Worm (Caenorhabditis elegans): ENCODE results near the gene spop-1.
"Not testable (repeated sequence)": the region's sequence is repeated elsewhere in the genome, so short reads cannot be mapped to it uniquely, and the experiment has no call there.

spop-1 gene

DNA sequence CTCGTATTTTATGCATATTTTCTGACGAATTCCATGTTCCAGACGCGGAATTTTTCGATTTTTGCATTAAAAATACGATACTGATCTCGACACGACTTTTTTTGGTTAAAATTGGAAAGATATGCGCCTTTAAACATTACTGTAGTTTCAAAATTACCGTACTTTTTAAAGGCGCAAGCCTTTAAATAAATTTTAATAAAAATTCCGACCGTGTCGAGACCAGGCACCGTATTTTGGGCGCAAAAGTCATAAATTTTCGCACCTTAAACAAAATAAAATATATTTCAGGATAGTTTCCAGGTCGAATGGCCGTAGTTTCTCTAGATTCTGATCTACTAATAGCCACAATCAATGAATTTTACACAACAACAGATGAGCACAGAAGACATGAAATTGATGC lies 28.6 kb downstream of the spop-1 start, which contains the start of gene T16G12.6:
T16G12.6 (plus strand) TSS at position 301 of the 400 bp plus-strand sequence.
- no peak for TF ChIP-seq flt-1 (GFP tag; IDR thresholded peaks at IDR 0.05)
- no peak for TF ChIP-seq med-1 (GFP tag; optimal IDR thresholded peaks at IDR 0.05; ENCODE audit: insufficient read depth)
- no peak for TF ChIP-seq tab-1 (GFP tag; IDR thresholded peaks at IDR 0.05)
- TF ChIP-seq ztf-29 (GFP tag; IDR thresholded peaks at IDR 0.05) = no peak

DNA sequence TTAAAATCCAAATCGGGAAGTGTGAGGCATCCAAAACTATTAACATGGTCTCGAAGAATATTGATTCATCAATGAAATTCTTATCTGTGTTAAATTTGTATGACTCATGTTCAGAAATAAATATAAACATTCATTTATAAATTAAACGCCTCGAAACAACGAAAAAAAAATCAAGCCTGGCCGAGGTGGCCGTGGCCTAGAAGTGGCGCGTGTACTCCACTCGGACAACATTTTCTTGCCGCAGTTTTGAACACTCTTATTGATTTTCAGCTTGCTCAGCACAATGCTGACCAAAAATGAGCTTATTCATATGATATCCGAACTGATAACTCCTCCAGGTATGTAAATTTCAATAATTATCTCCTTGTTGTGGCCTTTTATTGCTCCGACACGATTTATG lies 33.7 kb downstream of the spop-1 start, which contains the start of gene ekl-6:
ekl-6 (plus strand) TSS at position 265 of the 400 bp plus-strand sequence.
- no peak for TF ChIP-seq ztf-23 (GFP tag; IDR thresholded peaks at IDR 0.05)
- no peak for TF ChIP-seq ref-1 (GFP tag; conservative IDR thresholded peaks at IDR 0.05)
- TF ChIP-seq cog-1 (tag; optimal IDR thresholded peaks at IDR 0.05) = peak; percentile 37
- no peak for TF ChIP-seq tab-1 (GFP tag; IDR thresholded peaks at IDR 0.05)
- no peak for TF ChIP-seq ztf-29 (GFP tag; IDR thresholded peaks at IDR 0.05)
- TF ChIP-seq med-1 (GFP tag; optimal IDR thresholded peaks at IDR 0.05; ENCODE audit: insufficient read depth) = no peak
- TF ChIP-seq flt-1 (GFP tag; IDR thresholded peaks at IDR 0.05) = peak; percentile 71
- peak; percentile 10; the same call in 1 of the 2 replicates for TF ChIP-seq T22C8.4 (GFP tag; IDR thresholded peaks at IDR 0.05)
- no peak for TF ChIP-seq klf-2 (GFP tag; conservative IDR thresholded peaks at IDR 0.05)

ce11 chrIII:10060573-10060972 lies 37.3 kb downstream of the spop-1 start, which contains the start of gene T16G12.13:
Gene T16G12.13, plus strand, starts transcription at chrIII:10060865.
- TF ChIP-seq T22C8.4 (GFP tag; IDR thresholded peaks at IDR 0.05) (no peak), cog-1 (tag; optimal IDR thresholded peaks at IDR 0.05) (no peak), ztf-23 (GFP tag; IDR thresholded peaks at IDR 0.05) (no peak), ztf-29 (GFP tag; IDR thresholded peaks at IDR 0.05) (no peak)

DNA sequence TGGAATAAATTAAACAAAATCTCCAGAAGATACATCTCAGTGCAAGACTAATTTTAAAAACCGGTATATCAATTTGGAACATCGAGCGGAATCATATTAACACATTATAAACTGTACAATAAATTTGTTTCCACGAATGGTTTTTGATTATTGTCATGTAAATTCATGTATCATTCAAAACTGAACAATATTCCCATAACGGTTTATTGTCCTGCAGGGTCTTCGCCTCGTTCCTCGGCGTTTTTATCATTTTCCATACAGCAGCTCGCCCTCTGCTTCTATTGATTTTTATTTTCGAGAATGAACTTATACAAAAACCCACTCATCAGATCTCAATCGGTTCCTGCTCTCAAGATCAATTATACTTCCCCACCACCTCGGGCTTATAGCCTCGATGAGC lies 38.9 kb downstream of the spop-1 start, which contains the start of gene T16G12.8:
T16G12.8 (plus strand) TSS at position 301 of the 400 bp plus-strand sequence.
- TF ChIP-seq ref-1 (GFP tag; conservative IDR thresholded peaks at IDR 0.05) (no peak), flt-1 (GFP tag; IDR thresholded peaks at IDR 0.05) (no peak), ztf-29 (GFP tag; IDR thresholded peaks at IDR 0.05) (no peak), klf-2 (GFP tag; conservative IDR thresholded peaks at IDR 0.05) (no peak), cog-1 (tag; optimal IDR thresholded peaks at IDR 0.05) (no peak), med-1 (GFP tag; optimal IDR thresholded peaks at IDR 0.05; ENCODE audit: insufficient read depth) (no peak), tab-1 (GFP tag; IDR thresholded peaks at IDR 0.05) (no peak), T22C8.4 (GFP tag; IDR thresholded peaks at IDR 0.05) (no peak), ztf-23 (GFP tag; IDR thresholded peaks at IDR 0.05) (no peak)

DNA sequence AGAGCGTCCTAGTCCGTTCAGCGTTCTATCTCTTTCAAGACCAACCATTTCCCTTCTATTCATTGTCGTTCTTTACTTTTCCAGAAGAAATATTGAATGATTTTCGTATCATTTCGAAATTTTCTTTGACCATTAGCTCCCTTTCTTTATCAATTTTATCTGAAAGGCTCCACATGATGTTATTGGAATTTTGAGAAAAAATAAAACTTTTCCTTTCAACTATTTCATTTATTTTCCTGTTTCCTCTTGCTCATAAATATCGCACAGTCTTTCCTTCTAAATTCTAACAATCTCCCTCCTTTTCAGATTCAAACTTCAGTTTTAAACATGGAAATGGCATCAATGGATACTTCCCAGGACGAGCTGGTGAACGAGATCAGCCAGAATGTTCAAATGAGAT lies 40.4 kb downstream of the spop-1 start, which contains the start of gene T16G12.4:
T16G12.4 (plus strand) TSS at position 301 of the 400 bp plus-strand sequence.
- TF ChIP-seq ztf-29 (GFP tag; IDR thresholded peaks at IDR 0.05) (no peak), flt-1 (GFP tag; IDR thresholded peaks at IDR 0.05) (no peak), ztf-23 (GFP tag; IDR thresholded peaks at IDR 0.05) (no peak), T22C8.4 (GFP tag; IDR thresholded peaks at IDR 0.05) (no peak), klf-2 (GFP tag; conservative IDR thresholded peaks at IDR 0.05) (no peak), med-1 (GFP tag; optimal IDR thresholded peaks at IDR 0.05; ENCODE audit: insufficient read depth) (no peak), cog-1 (tag; optimal IDR thresholded peaks at IDR 0.05) (no peak), ref-1 (GFP tag; conservative IDR thresholded peaks at IDR 0.05) (no peak), tab-1 (GFP tag; IDR thresholded peaks at IDR 0.05) (no peak)

DNA sequence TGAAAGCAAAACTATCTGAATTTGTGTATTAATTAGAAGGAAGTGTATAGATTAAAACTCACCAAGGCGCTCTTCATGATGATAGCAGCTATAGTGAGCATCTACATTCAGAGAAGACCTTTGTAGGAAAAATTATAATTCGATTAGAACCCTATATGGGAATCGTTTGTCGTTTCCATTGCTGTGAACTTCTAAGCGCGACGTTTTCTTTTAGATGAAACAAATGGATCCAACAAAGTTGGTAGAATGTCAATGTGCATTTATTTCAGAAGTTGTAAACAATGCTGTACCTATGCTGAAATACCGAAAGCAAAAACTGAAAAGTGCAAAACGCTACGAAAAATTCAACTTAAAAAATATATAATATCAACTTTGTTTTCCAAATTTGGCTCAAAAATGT lies 41.8 kb downstream of the spop-1 start, which contains the start of gene T16G12.10:
T16G12.10 (minus strand) TSS at position 101 of the 400 bp plus-strand sequence.
- no peak for TF ChIP-seq T22C8.4 (GFP tag; IDR thresholded peaks at IDR 0.05)
- no peak for TF ChIP-seq ztf-23 (GFP tag; IDR thresholded peaks at IDR 0.05)
- no peak for TF ChIP-seq ref-1 (GFP tag; conservative IDR thresholded peaks at IDR 0.05)
- no peak for TF ChIP-seq klf-2 (GFP tag; conservative IDR thresholded peaks at IDR 0.05)
- no peak for TF ChIP-seq tab-1 (GFP tag; IDR thresholded peaks at IDR 0.05)
- no peak for TF ChIP-seq ztf-29 (GFP tag; IDR thresholded peaks at IDR 0.05)
- no peak for TF ChIP-seq flt-1 (GFP tag; IDR thresholded peaks at IDR 0.05)
- TF ChIP-seq cog-1 (tag; optimal IDR thresholded peaks at IDR 0.05) = no peak
- no peak for TF ChIP-seq med-1 (GFP tag; optimal IDR thresholded peaks at IDR 0.05; ENCODE audit: insufficient read depth)

- TF ChIP-seq ref-1 (GFP tag; conservative IDR thresholded peaks at IDR 0.05); cog-1 (tag; optimal IDR thresholded peaks at IDR 0.05); ztf-23 (GFP tag; IDR thresholded peaks at IDR 0.05): not testable (repeated sequence)
These were observed 44.6 kb downstream of the spop-1 start, which contains the start of gene T16G12.12 for ce11 chrIII:10053312-10053711. Gene T16G12.12, plus strand, starts transcription at chrIII:10053612.

- not testable (repeated sequence) for TF ChIP-seq ztf-29 (GFP tag; IDR thresholded peaks at IDR 0.05); T22C8.4 (GFP tag; IDR thresholded peaks at IDR 0.05); med-1 (GFP tag; optimal IDR thresholded peaks at IDR 0.05; ENCODE audit: insufficient read depth)
These were observed 47.6 kb downstream of the spop-1 start, which contains the start of gene T16G12.3 for ce11 chrIII:10050321-10050720. Gene T16G12.3, plus strand, starts transcription at chrIII:10050621.

ce11 chrIII:10049682-10050081 lies 48.2 kb downstream of the spop-1 start, which contains the start of gene T16G12.1:
Gene T16G12.1, minus strand, starts transcription at chrIII:10049857.
- TF ChIP-seq ztf-23 (GFP tag; IDR thresholded peaks at IDR 0.05) (no peak), ztf-29 (GFP tag; IDR thresholded peaks at IDR 0.05) (no peak), klf-2 (GFP tag; conservative IDR thresholded peaks at IDR 0.05) (no peak), ref-1 (GFP tag; conservative IDR thresholded peaks at IDR 0.05) (no peak), T22C8.4 (GFP tag; IDR thresholded peaks at IDR 0.05) (no peak)
